Fruit fly (Drosophila melanogaster) whole organism, embryonic: ENCODE data around the gene CG32939.
A peak's percentile ranks its signal among the peaks of the same experiment; 100 is the strongest.

Experiments used
- Asciz ChIP-seq: fragments of 200-800 bp; sonication (Bioruptor generic); optimal IDR thresholded peaks from 2 replicates; lab custom pipeline; 2017; ENCODE audit warnings: missing biosample characterization, mild to moderate bottlenecking, missing genetic modification characterization, missing genetic modification reagents
- Awh ChIP-seq: fragments of 200-800 bp; sonication (Bioruptor generic); IDR thresholded peaks from 2 replicates; pipeline ENCODE4, ENCODE4 v1.3.6; 2022; ENCODE audit warnings: missing biosample characterization, missing genetic modification characterization
- CG10209 ChIP-seq: fragments of 200-800 bp; sonication (Bioruptor generic); optimal IDR thresholded peaks from 3 replicates; lab custom pipeline; 2017; ENCODE audit warnings: missing biosample characterization, mild to moderate bottlenecking, missing genetic modification characterization, missing genetic modification reagents
- CG10543 ChIP-seq: fragments of 200-800 bp; sonication (Bioruptor generic); optimal IDR thresholded peaks from 3 replicates; lab custom pipeline; 2017; ENCODE audit warnings: missing biosample characterization, mild to moderate bottlenecking, missing genetic modification characterization, moderate library complexity
- CG10979 ChIP-seq: fragments of 200-800 bp; sonication (Bioruptor generic); optimal IDR thresholded peaks from 2 replicates; lab custom pipeline; 2018; ENCODE audit warnings: missing biosample characterization, mild to moderate bottlenecking, missing genetic modification characterization, moderate library complexity
- CG11398 ChIP-seq: fragments of 200-800 bp; sonication (Bioruptor generic); optimal IDR thresholded peaks from 2 replicates; lab custom pipeline; 2016; ENCODE audit warnings: missing biosample characterization, missing genetic modification characterization
- CG1233 ChIP-seq: fragments of 200-800 bp; sonication (Bioruptor generic); optimal IDR thresholded peaks from 4 replicates; lab custom pipeline; 2018; ENCODE audit warnings: missing biosample characterization, mild to moderate bottlenecking, missing genetic modification characterization
- CG12942 ChIP-seq: fragments of 200-800 bp; sonication (Bioruptor generic); optimal IDR thresholded peaks from 3 replicates; lab custom pipeline; 2016; ENCODE audit warnings: missing biosample characterization, missing genetic modification characterization
- CG1832 ChIP-seq: fragments of 200-800 bp; sonication (Bioruptor generic); optimal IDR thresholded peaks from 2 replicates; lab custom pipeline; 2017; ENCODE audit warnings: missing biosample characterization, mild to moderate bottlenecking, missing genetic modification characterization, inconsistent platforms
- CG3163 ChIP-seq: fragments of 200-800 bp; sonication (Bioruptor generic); optimal IDR thresholded peaks from 3 replicates; lab custom pipeline; 2016; ENCODE audit warnings: missing biosample characterization, missing genetic modification characterization
- CG3281 ChIP-seq: fragments of 200-800 bp; sonication (Bioruptor generic); optimal IDR thresholded peaks from 3 replicates; lab custom pipeline; 2017; ENCODE audit warnings: missing biosample characterization, mild to moderate bottlenecking, missing genetic modification characterization
- CG5180 ChIP-seq: fragments of 200-800 bp; sonication (Bioruptor generic); optimal IDR thresholded peaks from 3 replicates; lab custom pipeline; 2017; ENCODE audit warnings: missing biosample characterization, missing genetic modification characterization, mild to moderate bottlenecking, moderate library complexity, missing genetic modification reagents
- CG6683 ChIP-seq: fragments of 200-800 bp; sonication (Bioruptor generic); optimal IDR thresholded peaks from 2 replicates; lab custom pipeline; 2017; ENCODE audit warnings: missing biosample characterization, mild to moderate bottlenecking, missing genetic modification characterization, missing genetic modification reagents
- CG6854 ChIP-seq: fragments of 200-800 bp; sonication (Bioruptor generic); optimal IDR thresholded peaks from 3 replicates; lab custom pipeline; 2017; ENCODE audit warnings: missing biosample characterization, mild to moderate bottlenecking, missing genetic modification characterization
- CG7271 ChIP-seq: fragments of 200-800 bp; sonication (Bioruptor generic); optimal IDR thresholded peaks from 2 replicates; lab custom pipeline; 2018; ENCODE audit warnings: missing biosample characterization, mild to moderate bottlenecking, missing genetic modification characterization, moderate library complexity
- CG7786 ChIP-seq: fragments of 200-800 bp; sonication (Bioruptor generic); optimal IDR thresholded peaks from 2 replicates; lab custom pipeline; 2016; ENCODE audit warnings: missing biosample characterization, missing genetic modification characterization
- CG8290 ChIP-seq, 3 experiments: fragments of 200-800 bp; sonication (Bioruptor generic); optimal IDR thresholded peaks; 2 replicates each; lab custom pipeline; 2016 to 2019; ENCODE audit warnings: missing biosample characterization in 3 of 3, missing genetic modification characterization in 3 of 3, mild to moderate bottlenecking in 2 of 3, moderate library complexity in 1 of 3
- CG9215 ChIP-seq: fragments of 200-800 bp; sonication (Bioruptor generic); IDR thresholded peaks from 2 replicates; pipeline ENCODE4 v1.3.6; 2022; ENCODE audit warnings: missing biosample characterization, missing genetic modification characterization
- CTCF ChIP-seq: fragments of 200-800 bp; sonication (Bioruptor generic); optimal IDR thresholded peaks from 2 replicates; lab custom pipeline; 2017; ENCODE audit warnings: missing biosample characterization, mild to moderate bottlenecking, missing genetic modification characterization, moderate library complexity
- Dll ChIP-seq: fragments of 200-800 bp; sonication (Bioruptor generic); IDR thresholded peaks from 4 replicates; pipeline ENCODE4 v1.3.6; 2022; ENCODE audit warnings: missing biosample characterization, missing genetic modification characterization; ENCODE audit not compliant: partially characterized antibody
- E2f1 ChIP-seq: fragments of 200-800 bp; sonication (Bioruptor generic); IDR thresholded peaks from 2 replicates; pipeline ENCODE4 v1.3.6; 2022; ENCODE audit warnings: missing biosample characterization, missing genetic modification characterization
- Eip74EF ChIP-seq, 2 experiments: fragments of 200-800 bp in 1 of 2; fragments of >200 bp in 1 of 2; sonication (Bioruptor generic) in 1 of 2; optimal IDR thresholded peaks; 2 replicates each; lab custom pipeline; 2017 to 2019; ENCODE audit warnings: missing biosample characterization in 2 of 2, missing genetic modification characterization in 2 of 2, mild to moderate bottlenecking in 1 of 2, moderate library complexity in 1 of 2
- Fer1 ChIP-seq: fragments of 200-800 bp; sonication (Bioruptor generic); optimal IDR thresholded peaks from 2 replicates; lab custom pipeline; 2017; ENCODE audit warnings: missing biosample characterization, mild to moderate bottlenecking, missing genetic modification characterization
- Hsf ChIP-seq: fragments of 200-800 bp; sonication (Bioruptor generic); optimal IDR thresholded peaks from 3 replicates; lab custom pipeline; 2016; ENCODE audit warnings: missing biosample characterization, missing genetic modification characterization
- Med ChIP-seq: fragments of 200-800 bp; sonication (Bioruptor generic); peaks from one replicate; lab custom pipeline; 2016; ENCODE audit warnings: missing biosample characterization, missing genetic modification characterization, mild to moderate bottlenecking, inconsistent platforms, moderate library complexity
- PHDP ChIP-seq: fragments of 200-800 bp; sonication (Bioruptor generic); optimal IDR thresholded peaks from 3 replicates; lab custom pipeline; 2018; ENCODE audit warnings: missing biosample characterization, mild to moderate bottlenecking, missing genetic modification characterization, moderate library complexity
- Pdp1 ChIP-seq, 2 experiments: fragments of 200-800 bp; sonication (Bioruptor generic); optimal IDR thresholded peaks; 3 replicates each; lab custom pipeline; 2016; ENCODE audit warnings: missing biosample characterization in 2 of 2, missing genetic modification characterization in 2 of 2, mild to moderate bottlenecking in 1 of 2, moderate library complexity in 1 of 2
- Sin3A ChIP-seq: fragments of >200 bp; optimal IDR thresholded peaks from 2 replicates; lab custom pipeline; 2018
- Sox100B ChIP-seq: fragments of 200-800 bp; sonication (Bioruptor generic); optimal IDR thresholded peaks from 3 replicates; lab custom pipeline; 2018; ENCODE audit warnings: missing biosample characterization, mild to moderate bottlenecking, missing genetic modification characterization
- cad ChIP-seq: fragments of >200 bp; optimal IDR thresholded peaks from 2 replicates; lab custom pipeline; 2017; ENCODE audit warnings: missing biosample characterization, missing genetic modification characterization
- cg ChIP-seq: fragments of 200-800 bp; sonication (Bioruptor generic); optimal IDR thresholded peaks from 3 replicates; lab custom pipeline; 2019; ENCODE audit warnings: missing biosample characterization, mild to moderate bottlenecking, missing genetic modification characterization, moderate library complexity
- dimm ChIP-seq: fragments of 200-800 bp; sonication (Bioruptor generic); IDR thresholded peaks from 2 replicates; pipeline ENCODE4 v1.3.6; 2022; ENCODE audit warnings: missing biosample characterization, missing genetic modification characterization
- exex ChIP-seq: fragments of 200-800 bp; sonication (Bioruptor generic); optimal IDR thresholded peaks from 4 replicates; lab custom pipeline; 2018; ENCODE audit warnings: missing biosample characterization, mild to moderate bottlenecking, missing genetic modification characterization, moderate library complexity
- fd3F ChIP-seq: fragments of 200-800 bp; sonication (Bioruptor generic); optimal IDR thresholded peaks from 2 replicates; lab custom pipeline; 2018; ENCODE audit warnings: missing biosample characterization, mild to moderate bottlenecking, missing genetic modification characterization, moderate library complexity
- kay ChIP-seq: fragments of 200-800 bp; sonication (Bioruptor generic); optimal IDR thresholded peaks from 2 replicates; lab custom pipeline; 2016; ENCODE audit warnings: missing biosample characterization, missing genetic modification characterization
- kni ChIP-seq: fragments of 200-800 bp; sonication (Bioruptor generic); optimal IDR thresholded peaks from 3 replicates; lab custom pipeline; 2017; ENCODE audit warnings: mild to moderate bottlenecking, missing biosample characterization, missing genetic modification reagents, missing genetic modification characterization
- luna ChIP-seq: fragments of 200-800 bp; sonication (Bioruptor generic); optimal IDR thresholded peaks from 2 replicates; lab custom pipeline; 2016; ENCODE audit warnings: missing biosample characterization, missing genetic modification characterization
- mirr ChIP-seq: fragments of 200-800 bp; sonication (Bioruptor generic); optimal IDR thresholded peaks from 3 replicates; lab custom pipeline; 2018; ENCODE audit warnings: missing biosample characterization, mild to moderate bottlenecking, missing genetic modification characterization
- org-1 ChIP-seq: fragments of 200-800 bp; sonication (Bioruptor generic); optimal IDR thresholded peaks from 2 replicates; lab custom pipeline; 2017; ENCODE audit warnings: missing biosample characterization, missing genetic modification characterization
- pho ChIP-seq: fragments of 200-800 bp; sonication (Bioruptor generic); optimal IDR thresholded peaks from 2 replicates; lab custom pipeline; 2016; ENCODE audit warnings: missing biosample characterization, missing genetic modification characterization
- ranshi ChIP-seq: fragments of 200-800 bp; sonication (Bioruptor generic); IDR thresholded peaks from 2 replicates; pipeline ENCODE4 v1.3.6; 2022; ENCODE audit warnings: missing biosample characterization, missing genetic modification characterization
- scrt ChIP-seq: fragments of 200-800 bp; sonication (Bioruptor generic); optimal IDR thresholded peaks from 2 replicates; lab custom pipeline; 2018; ENCODE audit warnings: missing biosample characterization, mild to moderate bottlenecking, missing genetic modification characterization, moderate library complexity
- sens ChIP-seq: fragments of 200-800 bp; sonication (Bioruptor generic); peaks from one replicate; lab custom pipeline; 2016; ENCODE audit warnings: missing biosample characterization, missing genetic modification characterization
- shn ChIP-seq: fragments of 200-800 bp; sonication (Bioruptor generic); optimal IDR thresholded peaks from 3 replicates; lab custom pipeline; 2016; ENCODE audit warnings: missing biosample characterization, missing genetic modification characterization
- sug ChIP-seq: fragments of 200-800 bp; optimal IDR thresholded peaks from 2 replicates; lab custom pipeline; 2019; ENCODE audit warnings: missing biosample characterization, mild to moderate bottlenecking, missing genetic modification characterization, moderate library complexity
- trh ChIP-seq: fragments of 200-800 bp; sonication (Bioruptor generic); optimal IDR thresholded peaks from 2 replicates; lab custom pipeline; 2016; ENCODE audit warnings: missing biosample characterization, missing genetic modification characterization
- vfl ChIP-seq: fragments of 200-800 bp; sonication (Bioruptor generic); optimal IDR thresholded peaks from 2 replicates; lab custom pipeline; 2016; ENCODE audit warnings: missing biosample characterization, missing genetic modification characterization
- zfh1 ChIP-seq: fragments of 200-800 bp; sonication (Bioruptor generic); IDR thresholded peaks from 3 replicates; pipeline ENCODE4 v1.3.6; 2022; ENCODE audit warnings: missing biosample characterization, missing genetic modification characterization

The CG32939 gene

DNA sequence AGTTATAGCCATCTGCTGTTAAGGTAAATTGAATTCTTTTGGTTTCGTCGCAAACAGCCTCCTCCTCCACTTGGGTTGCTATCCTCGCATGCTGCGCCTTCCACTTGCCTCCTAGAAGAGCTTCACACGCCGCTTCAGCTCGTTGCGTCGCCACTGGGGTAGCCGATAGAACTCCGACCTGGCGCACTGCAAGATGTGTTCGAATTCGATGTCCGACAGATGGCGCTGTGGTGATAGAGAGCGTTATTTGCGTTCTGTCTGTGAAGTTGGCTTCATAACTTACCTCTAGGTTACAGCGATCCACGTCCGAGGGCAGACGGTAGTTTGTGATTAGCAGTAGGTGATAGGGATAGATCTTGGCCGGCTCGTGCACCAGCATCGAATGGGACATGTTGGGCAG, 2.1 kb downstream of the CG32939 start:
- TF ChIP-seq Asciz (GFP tag; lab: Kevin White, UChicago), result no peak
- TF ChIP-seq CG10979 (tag; lab: Kevin White, UChicago), result peak; percentile 92
- TF ChIP-seq CG12942 (GFP tag; lab: Kevin White, UChicago), result no peak
- TF ChIP-seq Fer1 (GFP tag; lab: Kevin White, UChicago), result no peak
- no peak for TF ChIP-seq Sin3A (lab: Kevin White, UChicago)
- TF ChIP-seq Med (GFP tag; lab: Kevin White, UChicago), result peak; percentile 26
- no peak for TF ChIP-seq fd3F (GFP tag; lab: Kevin White, UChicago)
- no peak for TF ChIP-seq shn
- TF ChIP-seq CTCF, result peak; percentile 86
- no peak for TF ChIP-seq Pdp1 (GFP tag; optimal IDR thresholded peaks at IDR 0.05; lab: Kevin White, UChicago)

DNA sequence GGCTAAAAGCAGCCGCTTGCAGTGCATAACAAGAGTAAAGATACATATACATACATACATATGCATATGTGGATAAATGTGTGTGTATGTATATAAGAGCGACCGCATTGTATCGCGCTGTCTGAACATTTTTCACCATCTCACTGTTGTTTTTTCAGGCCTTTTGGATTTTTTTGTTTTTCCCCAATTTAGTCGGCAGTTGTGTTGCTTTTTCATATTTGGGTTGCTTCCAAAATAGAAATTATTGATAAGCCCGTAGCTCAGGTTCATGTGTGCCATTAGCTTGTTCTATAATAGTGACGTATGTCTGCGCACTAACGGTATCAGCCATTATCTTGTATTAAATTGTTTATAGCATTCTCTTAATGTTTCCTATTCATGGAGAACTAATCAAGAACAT, 7.6 kb downstream of the CG32939 start:
- TF ChIP-seq Pdp1 (GFP tag; optimal IDR thresholded peaks at IDR 0.05; lab: Kevin White, UChicago) (peak in 1 of 2 experiments; percentile 62), CG5180 (no peak), E2f1 (no peak), dimm (GFP tag; lab: Robert Waterston, UW) (no peak), Med (GFP tag; lab: Kevin White, UChicago) (peak; percentile 14), CG7271 (tag; lab: Kevin White, UChicago) (no peak), kay (GFP tag; lab: Kevin White, UChicago) (no peak), cg (GFP tag; lab: Kevin White, UChicago) (peak; percentile 54), sens (peak; percentile 42), kni (GFP tag; lab: Kevin White, UChicago) (no peak), exex (tag; lab: Kevin White, UChicago) (peak; percentile 71), CG10543 (GFP tag; lab: Kevin White, UChicago) (peak; percentile 20), Eip74EF (GFP tag; optimal IDR thresholded peaks at IDR 0.05; lab: Kevin White, UChicago) (no peak), sug (tag; lab: Kevin White, UChicago) (peak; percentile 2), CG3163 (no peak)

DNA sequence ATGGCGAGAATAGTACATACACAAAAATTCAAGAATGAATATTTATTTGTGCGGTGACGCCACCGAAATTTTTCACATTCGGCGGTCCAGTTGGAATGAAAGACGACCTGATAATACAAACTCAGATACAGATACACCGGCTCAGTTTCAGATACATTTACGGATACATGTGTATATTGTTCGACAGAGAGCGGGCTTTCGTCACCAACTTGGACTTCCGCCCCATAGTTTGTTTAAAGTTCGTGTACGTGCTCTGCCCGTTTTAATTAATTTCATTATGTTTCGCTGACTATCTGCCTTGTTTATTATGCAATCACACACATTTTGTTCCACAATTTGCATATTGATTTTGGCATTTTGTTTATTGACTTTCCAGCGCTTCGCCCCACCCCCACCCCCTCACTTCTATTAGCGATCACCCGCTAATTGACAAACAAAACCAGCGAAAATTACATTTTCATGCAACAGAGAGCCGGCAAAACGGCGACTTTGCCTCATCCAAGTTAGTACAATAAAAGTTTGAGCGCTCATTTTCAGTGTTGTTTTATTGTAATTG, 8.3 kb downstream of the CG32939 start:
- TF ChIP-seq trh (GFP tag; lab: Kevin White, UChicago) (no peak), kay (GFP tag; lab: Kevin White, UChicago) (peak; percentile 42), CG1832 (GFP tag; lab: Kevin White, UChicago) (no peak), CG3281 (peak; percentile 59), scrt (GFP tag; lab: Kevin White, UChicago) (peak; percentile 14), Dll (GFP tag; lab: Robert Waterston, UW) (no peak), luna (peak; percentile 34), CG6683 (peak; percentile 5), CG11398 (no peak), mirr (GFP tag; lab: Kevin White, UChicago) (peak; percentile 86), zfh1 (GFP tag; lab: Robert Waterston, UW) (no peak), ranshi (no peak), CG8290 (GFP tag; optimal IDR thresholded peaks at IDR 0.05; lab: Kevin White, UChicago) (no peak), CG8290 (tag; optimal IDR thresholded peaks at IDR 0.05; lab: Kevin White, UChicago) (peak in 1 of 2 experiments; percentile 62), Hsf (no peak), CG9215 (no peak), CG6854 (GFP tag; lab: Kevin White, UChicago) (peak; percentile 22), Sox100B (GFP tag; lab: Kevin White, UChicago) (peak; percentile 31), CG7786 (GFP tag; lab: Kevin White, UChicago) (peak; percentile 16), vfl (GFP tag; lab: Kevin White, UChicago) (no peak), Awh (no peak), org-1 (GFP tag; lab: Kevin White, UChicago) (peak; percentile 33), CG12942 (GFP tag; lab: Kevin White, UChicago) (peak; percentile 44), CG1233 (GFP tag; lab: Kevin White, UChicago) (peak; percentile 51), CG10209 (GFP tag; lab: Kevin White, UChicago) (peak; percentile 34), pho (GFP tag; lab: Kevin White, UChicago) (peak; percentile 44), PHDP (tag; lab: Kevin White, UChicago) (peak; percentile 32), cad (no peak)
